Worm (Caenorhabditis elegans) whole organism, mixed stage, embryonic: ENCODE measurements around the gene aak-1.

Experiments used
- ces-1 ChIP-seq: fragments of 150-350 bp; optimal IDR thresholded peaks from 2 replicates; lab custom pipeline; 2014; ENCODE audit warnings: missing biosample characterization, missing genetic modification reagents, missing genetic modification characterization
- flh-1 ChIP-seq: fragments of 200-800 bp; sonication (Bioruptor generic); optimal IDR thresholded peaks from 2 replicates; lab custom pipeline; 2018; ENCODE audit warnings: mild to moderate bottlenecking, missing genetic modification characterization, moderate library complexity, missing compliant biosample characterization
- mep-1 ChIP-seq: fragments of 150-350 bp; optimal IDR thresholded peaks from 2 replicates; lab custom pipeline; 2017; ENCODE audit warnings: missing biosample characterization, missing genetic modification reagents, missing genetic modification characterization, inconsistent platforms
- sptf-1 ChIP-seq: sonication (generic microtip); optimal IDR thresholded peaks from 2 replicates; lab custom pipeline; 2017; ENCODE audit warnings: mild to moderate bottlenecking, missing genetic modification characterization, moderate library complexity, missing compliant biosample characterization

DNA sequence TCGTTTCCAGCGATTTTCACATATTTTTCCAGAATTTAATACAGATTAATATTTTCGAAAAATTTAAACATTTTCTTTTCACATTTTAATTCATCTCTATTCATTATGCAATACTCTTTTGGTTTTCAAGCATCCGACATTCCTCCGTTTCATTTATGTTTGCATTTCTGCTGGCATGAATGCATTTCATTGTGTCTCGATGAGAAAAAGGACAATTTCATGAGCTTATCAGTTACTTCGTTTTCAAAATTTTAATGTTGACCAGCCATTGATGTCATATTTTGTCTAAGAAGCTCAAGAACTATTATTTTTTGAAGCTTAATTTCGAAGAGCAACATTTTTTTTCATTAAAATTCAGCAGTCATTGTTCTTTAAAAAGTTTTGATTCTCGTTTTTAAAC lies 42.3 kb downstream of the aak-1 start:
- TF ChIP-seq mep-1 (tag; lab: Kevin White, UChicago) (no peak), ces-1 (GFP tag; lab: Kevin White, UChicago) (no peak), flh-1 (GFP tag; lab: Kevin White, UChicago) (no peak), sptf-1 (no peak)
